Worm (Caenorhabditis elegans): ENCODE data around the gene T23E1.3.

ce11 chrIV:3166896-3167295, 21.2 kb downstream of the T23E1.3 start:
- TF ChIP-seq flt-1 (GFP tag; IDR thresholded peaks at IDR 0.05) = no peak
- no peak for TF ChIP-seq med-1 (GFP tag; optimal IDR thresholded peaks at IDR 0.05; ENCODE audit: insufficient read depth)
- TF ChIP-seq ztf-29 (GFP tag; IDR thresholded peaks at IDR 0.05) = no peak
- TF ChIP-seq cog-1 (tag; optimal IDR thresholded peaks at IDR 0.05) = no peak
- TF ChIP-seq ztf-23 (GFP tag; IDR thresholded peaks at IDR 0.05) = no peak
- TF ChIP-seq T22C8.4 (GFP tag; IDR thresholded peaks at IDR 0.05) = no peak
- no peak for TF ChIP-seq tab-1 (GFP tag; IDR thresholded peaks at IDR 0.05)
- no peak for TF ChIP-seq ref-1 (GFP tag; conservative IDR thresholded peaks at IDR 0.05)
- no peak for TF ChIP-seq klf-2 (GFP tag; conservative IDR thresholded peaks at IDR 0.05)

Data from whole organism, midembryonic.